Fruit fly (Drosophila melanogaster) whole organism, embryonic: Measurements from ENCODE around the gene Ino80.

Source experiments
- Asciz ChIP-seq: fragments of 200-800 bp; sonication (Bioruptor generic); optimal IDR thresholded peaks from 2 replicates; lab custom pipeline; 2017; ENCODE audit warnings: missing biosample characterization, mild to moderate bottlenecking, missing genetic modification characterization, missing genetic modification reagents
- CG10147 ChIP-seq: fragments of 200-800 bp; sonication (Bioruptor generic); optimal IDR thresholded peaks from 2 replicates; lab custom pipeline; 2019; ENCODE audit warnings: missing biosample characterization, mild to moderate bottlenecking, missing genetic modification characterization, moderate library complexity
- CG10462 ChIP-seq: fragments of 200-800 bp; sonication (Bioruptor generic); optimal IDR thresholded peaks from 2 replicates; lab custom pipeline; 2016; ENCODE audit warnings: missing biosample characterization, missing genetic modification characterization
- CG11695 ChIP-seq: fragments of 200-800 bp; sonication (Bioruptor generic); IDR thresholded peaks from 3 replicates; pipeline ENCODE4 v1.3.6; 2022; ENCODE audit warnings: missing biosample characterization, missing genetic modification characterization
- CG12769 ChIP-seq: fragments of 200-800 bp; sonication (Bioruptor generic); optimal IDR thresholded peaks from 2 replicates; lab custom pipeline; 2019; ENCODE audit warnings: missing biosample characterization, mild to moderate bottlenecking, missing genetic modification characterization, moderate library complexity
- CG16815 ChIP-seq: fragments of 200-800 bp; sonication (Bioruptor generic); optimal IDR thresholded peaks from 3 replicates; lab custom pipeline; 2017; ENCODE audit warnings: missing biosample characterization, mild to moderate bottlenecking, missing genetic modification characterization
- CG31365 ChIP-seq: fragments of 200-800 bp; sonication (Bioruptor generic); optimal IDR thresholded peaks from 2 replicates; lab custom pipeline; 2018; ENCODE audit warnings: missing biosample characterization, mild to moderate bottlenecking, missing genetic modification characterization
- CG3163 ChIP-seq: fragments of 200-800 bp; sonication (Bioruptor generic); optimal IDR thresholded peaks from 3 replicates; lab custom pipeline; 2016; ENCODE audit warnings: missing biosample characterization, missing genetic modification characterization
- CG3726 ChIP-seq: fragments of 200-800 bp; sonication (Bioruptor generic); IDR thresholded peaks from 3 replicates; pipeline ENCODE4, ENCODE4 v1.3.6; 2022; ENCODE audit warnings: missing biosample characterization, missing genetic modification characterization
- CG4617 ChIP-seq: fragments of 200-800 bp; sonication (Bioruptor generic); optimal IDR thresholded peaks from 3 replicates; lab custom pipeline; 2016; ENCODE audit warnings: missing biosample characterization, missing genetic modification characterization, borderline replicate concordance
- CG5953 ChIP-seq: fragments of 200-800 bp; sonication (Bioruptor generic); IDR thresholded peaks from 2 replicates; pipeline ENCODE4 v1.3.6; 2022; ENCODE audit warnings: missing biosample characterization, missing genetic modification characterization
- CG6254 ChIP-seq: fragments of 200-800 bp; sonication (Bioruptor generic); optimal IDR thresholded peaks from 3 replicates; lab custom pipeline; 2017; ENCODE audit warnings: mild to moderate bottlenecking, missing biosample characterization, missing genetic modification reagents, missing genetic modification characterization
- CG7786 ChIP-seq: fragments of 200-800 bp; sonication (Bioruptor generic); optimal IDR thresholded peaks from 2 replicates; lab custom pipeline; 2016; ENCODE audit warnings: missing biosample characterization, missing genetic modification characterization
- CG7928 ChIP-seq: fragments of 200-800 bp; sonication (Bioruptor generic); optimal IDR thresholded peaks from 2 replicates; lab custom pipeline; 2017; ENCODE audit warnings: missing biosample characterization, mild to moderate bottlenecking, missing genetic modification characterization
- CG8944 ChIP-seq: fragments of 200-800 bp; sonication (Bioruptor generic); optimal IDR thresholded peaks from 3 replicates; lab custom pipeline; 2016; ENCODE audit warnings: missing biosample characterization, missing genetic modification characterization
- CG9797 ChIP-seq: fragments of 200-800 bp; sonication (Bioruptor generic); optimal IDR thresholded peaks from 3 replicates; lab custom pipeline; 2018; ENCODE audit warnings: missing biosample characterization, mild to moderate bottlenecking, missing genetic modification characterization
- H2.0 ChIP-seq: fragments of 200-800 bp; sonication (Bioruptor generic); IDR thresholded peaks from 2 replicates; pipeline ENCODE4 v1.3.6; 2022; ENCODE audit warnings: missing biosample characterization, missing genetic modification characterization
- HLHmδ ChIP-seq: fragments of 200-800 bp; sonication (Bioruptor generic); optimal IDR thresholded peaks from 2 replicates; lab custom pipeline; 2018; ENCODE audit warnings: missing biosample characterization, mild to moderate bottlenecking, missing genetic modification characterization, moderate library complexity
- Neu2 ChIP-seq: fragments of 200-800 bp; sonication (Bioruptor generic); optimal IDR thresholded peaks from 3 replicates; lab custom pipeline; 2016; ENCODE audit warnings: missing biosample characterization, missing genetic modification characterization, borderline replicate concordance
- Opbp ChIP-seq: fragments of 200-800 bp; sonication (Bioruptor generic); IDR thresholded peaks from 3 replicates; pipeline ENCODE4 v1.3.6; 2022; ENCODE audit warnings: missing biosample characterization, missing genetic modification characterization; ENCODE audit not compliant: partially characterized antibody
- Sox100B ChIP-seq: fragments of 200-800 bp; sonication (Bioruptor generic); optimal IDR thresholded peaks from 3 replicates; lab custom pipeline; 2018; ENCODE audit warnings: missing biosample characterization, mild to moderate bottlenecking, missing genetic modification characterization
- Tbp ChIP-seq: fragments of >200 bp; optimal IDR thresholded peaks from 2 replicates; lab custom pipeline; 2018; ENCODE audit warnings: missing biosample characterization, missing genetic modification characterization
- Vsx1 ChIP-seq: fragments of 200-800 bp; sonication (Bioruptor generic); optimal IDR thresholded peaks from 2 replicates; lab custom pipeline; 2017; ENCODE audit warnings: missing biosample characterization, mild to moderate bottlenecking, missing genetic modification characterization, missing genetic modification reagents
- ab ChIP-seq: fragments of 200-800 bp; sonication (Bioruptor generic); optimal IDR thresholded peaks from 2 replicates; lab custom pipeline; 2016; ENCODE audit warnings: missing biosample characterization, missing genetic modification characterization
- bbx ChIP-seq: fragments of 200-800 bp; sonication (Bioruptor generic); IDR thresholded peaks from 2 replicates; pipeline ENCODE4 v1.3.6; 2022; ENCODE audit warnings: missing biosample characterization, missing genetic modification characterization; ENCODE audit not compliant: partially characterized antibody
- br ChIP-seq: fragments of >200 bp; optimal IDR thresholded peaks from 2 replicates; lab custom pipeline; 2017
- chinmo ChIP-seq: fragments of 200-800 bp; sonication (Bioruptor generic); IDR thresholded peaks from 4 replicates; pipeline ENCODE4 v1.3.6; 2022; ENCODE audit warnings: missing biosample characterization, missing genetic modification characterization; ENCODE audit not compliant: partially characterized antibody
- da ChIP-seq: fragments of 200-800 bp; sonication (Bioruptor generic); optimal IDR thresholded peaks from 2 replicates; lab custom pipeline; 2016; ENCODE audit warnings: missing biosample characterization, missing genetic modification characterization
- dati ChIP-seq: fragments of 200-800 bp; sonication (Bioruptor generic); IDR thresholded peaks from 2 replicates; pipeline ENCODE4 v1.3.6; 2022; ENCODE audit warnings: missing biosample characterization, missing genetic modification characterization
- dysf ChIP-seq: fragments of 200-800 bp; sonication (Bioruptor generic); IDR thresholded peaks from 3 replicates; pipeline ENCODE4 v1.3.6; 2022; ENCODE audit warnings: missing biosample characterization, missing genetic modification characterization
- esg ChIP-seq: fragments of 200-800 bp; sonication (Bioruptor generic); conservative IDR thresholded peaks from 2 replicates; pipeline ENCODE4 v1.3.6; 2022; ENCODE audit warnings: missing biosample characterization, missing genetic modification characterization
- grau ChIP-seq: fragments of 200-800 bp; optimal IDR thresholded peaks from 3 replicates; lab custom pipeline; 2019; ENCODE audit warnings: missing biosample characterization, mild to moderate bottlenecking, missing genetic modification characterization, moderate library complexity
- gsb-n ChIP-seq: fragments of 200-800 bp; sonication (Bioruptor generic); optimal IDR thresholded peaks from 3 replicates; lab custom pipeline; 2018; ENCODE audit warnings: missing biosample characterization, mild to moderate bottlenecking, missing genetic modification characterization
- hb ChIP-seq: fragments of 200-800 bp; sonication (Bioruptor generic); IDR thresholded peaks from 3 replicates; pipeline ENCODE4 v1.3.6; 2022; ENCODE audit warnings: missing biosample characterization, missing genetic modification characterization; ENCODE audit not compliant: partially characterized antibody
- hkb ChIP-seq, 2 experiments: fragments of 200-800 bp in 1 of 2; fragments of >200 bp in 1 of 2; sonication (Bioruptor generic) in 1 of 2; IDR thresholded peaks in 1 of 2; optimal IDR thresholded peaks in 1 of 2; 2 replicates each; pipeline versions ENCODE4 v1.3.6 to Lab custom; 2017 to 2022; ENCODE audit warnings: missing biosample characterization in 1 of 2, missing genetic modification characterization in 1 of 2
- lmd ChIP-seq: fragments of 200-800 bp; sonication (Bioruptor generic); IDR thresholded peaks from 2 replicates; pipeline ENCODE4 v1.3.6; 2022; ENCODE audit warnings: missing biosample characterization, missing genetic modification characterization
- onecut ChIP-seq: fragments of 200-800 bp; sonication (Bioruptor generic); IDR thresholded peaks from 2 replicates; pipeline ENCODE4 v1.3.6; 2022; ENCODE audit warnings: missing biosample characterization, missing genetic modification characterization
- pfk ChIP-seq: fragments of 200-800 bp; sonication (Bioruptor generic); optimal IDR thresholded peaks from 2 replicates; lab custom pipeline; 2018; ENCODE audit warnings: missing biosample characterization, mild to moderate bottlenecking, missing genetic modification characterization, moderate library complexity
- psq ChIP-seq: fragments of 200-800 bp; sonication (Bioruptor generic); optimal IDR thresholded peaks from 2 replicates; lab custom pipeline; 2017; ENCODE audit warnings: missing biosample characterization, missing genetic modification characterization
- ro ChIP-seq: fragments of 200-800 bp; sonication (Bioruptor generic); IDR thresholded peaks from 2 replicates; pipeline ENCODE4 v1.3.6; 2022; ENCODE audit warnings: missing biosample characterization, missing genetic modification characterization
- row ChIP-seq: fragments of 200-800 bp; sonication (Bioruptor generic); IDR thresholded peaks from 3 replicates; pipeline ENCODE4 v1.3.6; 2022; ENCODE audit warnings: missing biosample characterization, missing genetic modification characterization
- run ChIP-seq: fragments of 200-800 bp; sonication (Bioruptor generic); optimal IDR thresholded peaks from 3 replicates; lab custom pipeline; 2018; ENCODE audit warnings: missing biosample characterization, mild to moderate bottlenecking, missing genetic modification characterization
- scrt ChIP-seq: fragments of 200-800 bp; sonication (Bioruptor generic); optimal IDR thresholded peaks from 2 replicates; lab custom pipeline; 2018; ENCODE audit warnings: missing biosample characterization, mild to moderate bottlenecking, missing genetic modification characterization, moderate library complexity
- sens ChIP-seq: fragments of 200-800 bp; sonication (Bioruptor generic); peaks from one replicate; lab custom pipeline; 2016; ENCODE audit warnings: missing biosample characterization, missing genetic modification characterization
- tin ChIP-seq: fragments of 200-800 bp; sonication (Bioruptor generic); optimal IDR thresholded peaks from 3 replicates; lab custom pipeline; 2016; ENCODE audit warnings: missing biosample characterization, missing genetic modification characterization
- tll ChIP-seq, 2 experiments: fragments of 200-800 bp in 1 of 2; fragments of >200 bp in 1 of 2; sonication (Bioruptor generic) in 1 of 2; optimal IDR thresholded peaks; 2 replicates each; lab custom pipeline; 2017 to 2019; ENCODE audit warnings: missing biosample characterization in 2 of 2, missing genetic modification characterization in 2 of 2, mild to moderate bottlenecking in 1 of 2, moderate library complexity in 1 of 2
- unc-4 ChIP-seq: fragments of 200-800 bp; sonication (Bioruptor generic); IDR thresholded peaks from 2 replicates; pipeline ENCODE4 v1.3.6; 2022; ENCODE audit warnings: missing biosample characterization, missing genetic modification characterization; ENCODE audit not compliant: partially characterized antibody
- unpg ChIP-seq: fragments of 200-800 bp; sonication (Bioruptor generic); optimal IDR thresholded peaks from 3 replicates; lab custom pipeline; 2018; ENCODE audit warnings: missing biosample characterization, mild to moderate bottlenecking, missing genetic modification characterization, moderate library complexity
- zfh1 ChIP-seq: fragments of 200-800 bp; sonication (Bioruptor generic); IDR thresholded peaks from 3 replicates; pipeline ENCODE4 v1.3.6; 2022; ENCODE audit warnings: missing biosample characterization, missing genetic modification characterization
- zfh2 ChIP-seq: fragments of 200-800 bp; sonication (Bioruptor generic); optimal IDR thresholded peaks from 2 replicates; lab custom pipeline; 2016; ENCODE audit warnings: missing biosample characterization, missing genetic modification characterization

Ino80 gene

DNA sequence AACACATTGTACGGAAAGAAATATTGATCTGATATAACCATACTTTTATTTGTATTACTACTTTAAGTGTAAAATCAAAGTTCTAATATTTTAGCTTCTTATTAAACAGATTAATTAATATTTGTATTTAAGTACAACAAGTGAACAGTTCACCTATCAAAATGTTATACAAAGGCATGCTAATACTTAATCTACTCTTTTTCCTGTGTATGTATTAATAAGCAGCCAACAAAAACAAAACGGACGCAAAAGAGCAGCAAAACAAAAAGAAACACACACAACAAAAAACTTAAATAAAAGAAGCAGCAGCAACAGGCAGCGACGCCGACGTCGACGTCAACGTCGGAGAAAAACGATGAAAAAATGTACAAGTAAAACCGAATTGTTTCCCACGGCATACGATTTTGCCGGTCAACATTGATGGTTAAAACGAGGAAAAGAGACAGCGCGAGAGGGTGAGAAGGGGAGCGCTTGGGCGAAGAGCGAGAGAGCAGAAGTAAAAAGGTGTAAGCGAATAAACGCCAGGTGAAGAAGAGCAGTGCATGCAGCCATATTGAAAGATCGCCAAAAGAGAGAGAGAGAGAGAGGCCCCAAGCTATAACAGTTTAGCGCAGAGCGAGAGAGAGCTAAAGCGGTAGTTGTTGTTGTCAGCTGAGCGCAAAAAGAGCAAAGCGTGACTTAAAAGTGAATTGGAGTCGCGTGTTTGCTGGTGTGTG, 81.3 kb downstream of the Ino80 start (continued):
- no peak for TF ChIP-seq da
- TF ChIP-seq br (lab: Kevin White, UChicago) = no peak
- no peak for TF ChIP-seq pfk (GFP tag; lab: Kevin White, UChicago)
- no peak for TF ChIP-seq tll (GFP tag; optimal IDR thresholded peaks at IDR 0.05; lab: Kevin White, UChicago)
- no peak for TF ChIP-seq Tbp
- no peak for TF ChIP-seq zfh2 (GFP tag; lab: Kevin White, UChicago)
- no peak for TF ChIP-seq run
- TF ChIP-seq CG3726 (GFP tag; lab: Robert Waterston, UW) = no peak
- TF ChIP-seq CG11695 (GFP tag; lab: Robert Waterston, UW) = no peak
- TF ChIP-seq Opbp (GFP tag; lab: Robert Waterston, UW) = no peak
- no peak for TF ChIP-seq HLHmδ (GFP tag; lab: Kevin White, UChicago)
- no peak for TF ChIP-seq esg (GFP tag; lab: Robert Waterston, UW)
- TF ChIP-seq psq (GFP tag; lab: Kevin White, UChicago) = no peak
- no peak for TF ChIP-seq dati (GFP tag; lab: Robert Waterston, UW)
- no peak for TF ChIP-seq CG4617 (GFP tag; lab: Kevin White, UChicago)
- no peak for TF ChIP-seq CG8944 (GFP tag; lab: Kevin White, UChicago)
- no peak for TF ChIP-seq H2.0 (GFP tag; lab: Robert Waterston, UW)
- peak; percentile 19 for TF ChIP-seq gsb-n (tag; lab: Kevin White, UChicago)
- TF ChIP-seq CG5953 (GFP tag; lab: Robert Waterston, UW) = no peak
- no peak for TF ChIP-seq Neu2
- TF ChIP-seq zfh1 (GFP tag; lab: Robert Waterston, UW) = no peak
- no peak for TF ChIP-seq ab (GFP tag; lab: Kevin White, UChicago)
- no peak for TF ChIP-seq tin
- no peak for TF ChIP-seq Sox100B (GFP tag; lab: Kevin White, UChicago)
- peak; percentile 49 for TF ChIP-seq unc-4 (GFP tag; lab: Robert Waterston, UW)
- no peak for TF ChIP-seq CG9797 (GFP tag; lab: Kevin White, UChicago)
- TF ChIP-seq grau (tag; lab: Kevin White, UChicago) = no peak
- TF ChIP-seq sens (GFP tag; lab: Kevin White, UChicago) = peak; percentile 62
- no peak for TF ChIP-seq CG31365
- TF ChIP-seq ro (GFP tag; lab: Robert Waterston, UW) = no peak
- no peak for TF ChIP-seq CG12769
- no peak for TF ChIP-seq hkb (optimal IDR thresholded peaks at IDR 0.05; lab: Kevin White, UChicago)
- no peak for TF ChIP-seq hkb (GFP tag; IDR thresholded peaks at IDR 0.05; lab: Robert Waterston, UW)
- TF ChIP-seq onecut (GFP tag; lab: Robert Waterston, UW) = no peak
- 0 out of 3 replicates have a peak, but pooled peaks have one; percentile 18 for TF ChIP-seq row (GFP tag; lab: Robert Waterston, UW)
- TF ChIP-seq CG7786 = no peak
- TF ChIP-seq Asciz (GFP tag; lab: Kevin White, UChicago) = no peak
- TF ChIP-seq CG16815 = no peak
- TF ChIP-seq lmd (GFP tag; lab: Robert Waterston, UW) = no peak
- TF ChIP-seq CG10462 (GFP tag; lab: Kevin White, UChicago) = no peak
- TF ChIP-seq chinmo (GFP tag; lab: Robert Waterston, UW) = peak; percentile 98
- TF ChIP-seq CG6254 (GFP tag; lab: Kevin White, UChicago) = no peak
- TF ChIP-seq Vsx1 = no peak
- no peak for TF ChIP-seq CG10147 (GFP tag; lab: Kevin White, UChicago)
- TF ChIP-seq hb (GFP tag; lab: Robert Waterston, UW) = no peak
- no peak for TF ChIP-seq bbx
- TF ChIP-seq unpg (GFP tag; lab: Kevin White, UChicago) = no peak
- no peak for TF ChIP-seq scrt
- TF ChIP-seq CG7928 (GFP tag; lab: Kevin White, UChicago) = no peak
- TF ChIP-seq CG3163 (GFP tag; lab: Kevin White, UChicago) = peak; percentile 71
- no peak for TF ChIP-seq dysf (GFP tag; lab: Robert Waterston, UW)
